Worm (Caenorhabditis elegans): Measurements from ENCODE around the gene clec-215.

DNA sequence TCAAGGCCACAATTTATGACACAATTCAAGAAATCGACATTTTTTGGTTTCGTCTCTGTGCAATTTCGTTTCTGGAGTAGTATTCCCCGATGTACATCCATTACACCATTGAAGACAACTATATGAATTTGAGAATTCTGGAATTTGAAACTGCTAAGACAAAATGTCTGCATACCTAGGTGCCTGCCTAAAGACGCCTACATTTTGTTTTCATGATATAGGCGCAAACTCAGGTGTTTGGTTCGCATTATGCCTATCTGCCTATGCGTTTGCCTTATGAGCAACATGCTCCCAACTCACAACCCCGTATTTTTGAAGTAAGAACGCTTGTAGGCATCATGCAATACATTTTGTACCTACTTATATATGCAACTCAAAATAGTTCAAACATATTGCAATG is 41.2 kb upstream of the clec-215 start, which contains the start of gene F19F10.14:
- TF ChIP-seq nhr-76 (tag; optimal IDR thresholded peaks at IDR 0.05) (no peak), nhr-42 (GFP tag; IDR thresholded peaks at IDR 0.05) (no peak), mdl-1 (tag; optimal IDR thresholded peaks at IDR 0.05) (no peak)
